Worm (Caenorhabditis elegans) whole organism, late embryonic: Measurements from ENCODE around the gene srg-17.

ENCODE experiments used
- F13H6.1 ChIP-seq: sonication (generic microtip); optimal IDR thresholded peaks from 2 replicates; lab custom pipeline; 2016; ENCODE audit warnings: missing genetic modification characterization, missing compliant biosample characterization
- K02D7.2 ChIP-seq: sonication (generic microtip); optimal IDR thresholded peaks from 2 replicates; lab custom pipeline; 2017; ENCODE audit warnings: mild to moderate bottlenecking, missing genetic modification characterization, missing compliant biosample characterization
- K09A11.1 ChIP-seq: sonication (generic microtip); optimal IDR thresholded peaks from 2 replicates; lab custom pipeline; 2017; ENCODE audit warnings: antibody characterized with exemption, mild to moderate bottlenecking, missing genetic modification characterization, missing compliant biosample characterization; ENCODE audit not compliant: insufficient read depth
- T23F11.4 ChIP-seq: fragments of 200-800 bp; sonication (Bioruptor generic); optimal IDR thresholded peaks from 2 replicates; lab custom pipeline; 2018; ENCODE audit warnings: mild to moderate bottlenecking, missing genetic modification characterization, missing compliant biosample characterization
- ahr-1 ChIP-seq: sonication (generic microtip); optimal IDR thresholded peaks from 2 replicates; lab custom pipeline; 2016; ENCODE audit warnings: missing genetic modification characterization, missing compliant biosample characterization
- ama-1 ChIP-seq: fragments of 150-350 bp; optimal IDR thresholded peaks from 2 replicates; lab custom pipeline; 2014
- ceh-18 ChIP-seq: sonication (generic microtip); optimal IDR thresholded peaks from 2 replicates; lab custom pipeline; 2016; ENCODE audit warnings: missing genetic modification characterization, missing compliant biosample characterization
- ceh-2 ChIP-seq: sonication (generic microtip); optimal IDR thresholded peaks from 2 replicates; lab custom pipeline; 2016; ENCODE audit warnings: missing genotype, missing genetic modification characterization, missing compliant biosample characterization
- ceh-22 ChIP-seq: sonication (generic microtip); optimal IDR thresholded peaks from 2 replicates; lab custom pipeline; 2017; ENCODE audit warnings: missing biosample characterization, missing genetic modification characterization
- ceh-24 ChIP-seq: sonication (generic microtip); optimal IDR thresholded peaks from 2 replicates; lab custom pipeline; 2016; ENCODE audit warnings: mild to moderate bottlenecking, missing genetic modification characterization, missing compliant biosample characterization
- ceh-31 ChIP-seq: sonication (generic microtip); optimal IDR thresholded peaks from 2 replicates; lab custom pipeline; 2016; ENCODE audit warnings: missing genetic modification characterization, missing compliant biosample characterization
- ceh-34 ChIP-seq: sonication (generic microtip); optimal IDR thresholded peaks from 2 replicates; lab custom pipeline; 2016; ENCODE audit warnings: mild to moderate bottlenecking, missing genetic modification characterization, missing compliant biosample characterization
- ceh-48 ChIP-seq: sonication (generic microtip); optimal IDR thresholded peaks from 2 replicates; lab custom pipeline; 2016; ENCODE audit warnings: missing genetic modification characterization, inconsistent platforms, missing compliant biosample characterization
- ceh-9 ChIP-seq: sonication (generic microtip); optimal IDR thresholded peaks from 2 replicates; lab custom pipeline; 2016; ENCODE audit warnings: mild to moderate bottlenecking, missing genetic modification characterization, inconsistent platforms, missing compliant biosample characterization
- dve-1 ChIP-seq: sonication (generic microtip); optimal IDR thresholded peaks from 2 replicates; lab custom pipeline; 2017; ENCODE audit warnings: antibody characterized with exemption, mild to moderate bottlenecking, missing genetic modification characterization, missing compliant biosample characterization
- elt-2 ChIP-seq: sonication (generic microtip); optimal IDR thresholded peaks from 2 replicates; lab custom pipeline; 2016; ENCODE audit warnings: missing genetic modification reagents, missing genetic modification characterization, missing compliant biosample characterization
- ets-4 ChIP-seq: sonication (generic microtip); optimal IDR thresholded peaks from 2 replicates; lab custom pipeline; 2016; ENCODE audit warnings: missing genetic modification characterization, missing compliant biosample characterization
- eyg-1 ChIP-seq: sonication (generic microtip); optimal IDR thresholded peaks from 2 replicates; lab custom pipeline; 2016; ENCODE audit warnings: missing genotype, missing genetic modification characterization, missing compliant biosample characterization
- fax-1 ChIP-seq: sonication (generic microtip); optimal IDR thresholded peaks from 2 replicates; lab custom pipeline; 2016; ENCODE audit warnings: missing genotype, missing genetic modification characterization, missing compliant biosample characterization
- gmeb-2 ChIP-seq: sonication (generic microtip); optimal IDR thresholded peaks from 2 replicates; lab custom pipeline; 2016; ENCODE audit warnings: missing genetic modification characterization, inconsistent platforms, missing compliant biosample characterization
- hlh-13 ChIP-seq: fragments of 200-800 bp; sonication (Bioruptor generic); optimal IDR thresholded peaks from 2 replicates; lab custom pipeline; 2018; ENCODE audit warnings: mild to moderate bottlenecking, missing genetic modification characterization, missing compliant biosample characterization
- lim-6 ChIP-seq: sonication (generic microtip); optimal IDR thresholded peaks from 2 replicates; lab custom pipeline; 2016; ENCODE audit warnings: missing genetic modification characterization, missing compliant biosample characterization
- lin-11 ChIP-seq: fragments of 200-800 bp; sonication (Bioruptor generic); optimal IDR thresholded peaks from 2 replicates; lab custom pipeline; 2018; ENCODE audit warnings: mild to moderate bottlenecking, missing genetic modification characterization, missing compliant biosample characterization
- madf-2 ChIP-seq: sonication (generic microtip); optimal IDR thresholded peaks from 2 replicates; lab custom pipeline; 2017; ENCODE audit warnings: missing genetic modification characterization, missing compliant biosample characterization
- nfya-1 ChIP-seq: sonication (generic microtip); optimal IDR thresholded peaks from 2 replicates; lab custom pipeline; 2017; ENCODE audit warnings: missing genetic modification characterization, mild to moderate bottlenecking, missing compliant biosample characterization, antibody characterized with exemption, moderate library complexity
- npax-4 ChIP-seq: sonication (generic microtip); optimal IDR thresholded peaks from 2 replicates; lab custom pipeline; 2016; ENCODE audit warnings: missing genetic modification characterization, missing compliant biosample characterization
- pag-3 ChIP-seq: sonication (generic microtip); optimal IDR thresholded peaks from 2 replicates; lab custom pipeline; 2016; ENCODE audit warnings: missing compliant biosample characterization, missing genetic modification characterization, borderline replicate concordance
- pax-1 ChIP-seq: fragments of 150-350 bp; optimal IDR thresholded peaks from 2 replicates; lab custom pipeline; 2014; ENCODE audit warnings: missing biosample characterization, missing genetic modification characterization
- pha-2 ChIP-seq: sonication (generic microtip); optimal IDR thresholded peaks from 2 replicates; lab custom pipeline; 2017; ENCODE audit warnings: mild to moderate bottlenecking, missing genetic modification characterization, missing compliant biosample characterization
- pha-4 ChIP-seq: fragments of 150-350 bp; optimal IDR thresholded peaks from 2 replicates; lab custom pipeline; 2018; ENCODE audit warnings: missing biosample characterization, missing genetic modification reagents, missing genetic modification characterization
- ref-2 ChIP-seq: sonication (generic microtip); optimal IDR thresholded peaks from 2 replicates; lab custom pipeline; 2016; ENCODE audit warnings: missing genetic modification characterization, missing compliant biosample characterization
- syd-9 ChIP-seq: sonication (generic microtip); optimal IDR thresholded peaks from 2 replicates; lab custom pipeline; 2016; ENCODE audit warnings: mild to moderate bottlenecking, missing genetic modification characterization, moderate library complexity, missing compliant biosample characterization
- tbx-2 ChIP-seq: sonication (generic microtip); optimal IDR thresholded peaks from 2 replicates; lab custom pipeline; 2016; ENCODE audit warnings: missing genetic modification characterization, missing compliant biosample characterization
- unc-42 ChIP-seq: sonication (generic microtip); optimal IDR thresholded peaks from 2 replicates; lab custom pipeline; 2016; ENCODE audit warnings: missing genotype, missing genetic modification characterization, missing compliant biosample characterization
- unc-86 ChIP-seq: sonication (generic microtip); optimal IDR thresholded peaks from 2 replicates; lab custom pipeline; 2016; ENCODE audit warnings: missing genetic modification characterization, missing compliant biosample characterization
- zip-5 ChIP-seq: sonication (generic microtip); optimal IDR thresholded peaks from 2 replicates; lab custom pipeline; 2016; ENCODE audit warnings: missing genetic modification characterization, missing compliant biosample characterization
- ztf-16 ChIP-seq: sonication (generic microtip); optimal IDR thresholded peaks from 2 replicates; lab custom pipeline; 2017; ENCODE audit warnings: missing genetic modification characterization, missing compliant biosample characterization

Gene srg-17

ce11 chrII:12499969-12500368, 26.5 kb downstream of the srg-17 start:
- TF ChIP-seq unc-42 (peak; percentile 92), lin-11 (tag; lab: Kevin White, UChicago) (no peak)

- TF ChIP-seq ceh-9 (tag; lab: Kevin White, UChicago) (no peak), ceh-34 (tag; lab: Kevin White, UChicago) (no peak), lin-11 (tag; lab: Kevin White, UChicago) (no peak), pax-1 (tag; lab: Kevin White, UChicago) (no peak), zip-5 (tag; lab: Kevin White, UChicago) (no peak), pag-3 (no peak), K02D7.2 (tag; lab: Kevin White, UChicago) (no peak), pha-4 (tag; lab: Kevin White, UChicago) (no peak), ama-1 (lab: Kevin White, UChicago) (no peak), T23F11.4 (GFP tag; lab: Kevin White, UChicago) (no peak), ceh-24 (tag; lab: Kevin White, UChicago) (no peak), ets-4 (tag; lab: Kevin White, UChicago) (no peak), ceh-2 (tag; lab: Kevin White, UChicago) (no peak), hlh-13 (GFP tag; lab: Kevin White, UChicago) (no peak), elt-2 (no peak), nfya-1 (tag; lab: Kevin White, UChicago) (no peak)
These were observed 29.3 kb downstream of the srg-17 start, which contains the start of gene ador-1 for ce11 chrII:12502784-12503183. Gene ador-1, minus strand, starts transcription at chrII:12502884.

ce11 chrII:12506511-12506910, 33.0 kb downstream of the srg-17 start:
- TF ChIP-seq pha-2 (tag; lab: Kevin White, UChicago) (no peak), F13H6.1 (no peak), ztf-16 (no peak), npax-4 (tag; lab: Kevin White, UChicago) (no peak), dve-1 (tag; lab: Kevin White, UChicago) (no peak), pag-3 (no peak), madf-2 (no peak), K09A11.1 (tag; lab: Kevin White, UChicago) (no peak), unc-86 (tag; lab: Kevin White, UChicago) (no peak), ceh-22 (tag; lab: Kevin White, UChicago) (no peak), ceh-48 (tag; lab: Kevin White, UChicago) (no peak)

ce11 chrII:12507038-12507437, 33.5 kb downstream of the srg-17 start, which contains the start of gene srh-68:
Gene srh-68, plus strand, starts transcription at chrII:12507338.
- TF ChIP-seq ceh-24 (tag; lab: Kevin White, UChicago), result no peak
- TF ChIP-seq ahr-1 (tag; lab: Kevin White, UChicago), result no peak
- no peak for TF ChIP-seq eyg-1 (tag; lab: Kevin White, UChicago)
- TF ChIP-seq tbx-2 (tag; lab: Kevin White, UChicago), result no peak
- TF ChIP-seq fax-1, result no peak
- TF ChIP-seq madf-2, result no peak
- TF ChIP-seq ztf-16, result no peak
- no peak for TF ChIP-seq ceh-31 (tag; lab: Kevin White, UChicago)

- TF ChIP-seq unc-42 (no peak), elt-2 (no peak), pha-2 (tag; lab: Kevin White, UChicago) (no peak), ref-2 (no peak), eyg-1 (tag; lab: Kevin White, UChicago) (no peak), syd-9 (tag; lab: Kevin White, UChicago) (no peak), ceh-24 (tag; lab: Kevin White, UChicago) (no peak), ceh-22 (tag; lab: Kevin White, UChicago) (no peak), ceh-48 (tag; lab: Kevin White, UChicago) (no peak), ceh-18 (tag; lab: Kevin White, UChicago) (no peak), ceh-9 (tag; lab: Kevin White, UChicago) (no peak), gmeb-2 (no peak), lim-6 (no peak)
These were observed 35.1 kb downstream of the srg-17 start, which contains the start of gene srh-67 for ce11 chrII:12508650-12509049. Gene srh-67, plus strand, starts transcription at chrII:12508950.
